Worm (Caenorhabditis elegans) whole organism, L2 larva: Measurements from ENCODE around the gene ZK662.2.

Source experiments
- C34F6.9 ChIP-seq: fragments of 150-350 bp; optimal IDR thresholded peaks from 2 replicates; lab custom pipeline; 2014; ENCODE audit warnings: missing biosample characterization, missing genetic modification characterization
- F13H6.1 ChIP-seq: sonication (generic microtip); optimal IDR thresholded peaks from 2 replicates; lab custom pipeline; 2016; ENCODE audit warnings: missing genetic modification characterization, missing compliant biosample characterization
- R02D3.7 ChIP-seq: fragments of 150-350 bp; optimal IDR thresholded peaks from 2 replicates; lab custom pipeline; 2014; ENCODE audit warnings: missing biosample characterization, missing genetic modification characterization
- Y55F3AM.14 ChIP-seq: fragments of 200-800 bp; sonication (Bioruptor generic); optimal IDR thresholded peaks from 2 replicates; lab custom pipeline; 2018; ENCODE audit warnings: mild to moderate bottlenecking, missing genetic modification characterization, missing compliant biosample characterization
- alr-1 ChIP-seq: fragments of 150-350 bp; optimal IDR thresholded peaks from 2 replicates; lab custom pipeline; 2014; ENCODE audit warnings: missing biosample characterization, missing genetic modification characterization
- aly-2 ChIP-seq: fragments of 150-350 bp; optimal IDR thresholded peaks from 2 replicates; lab custom pipeline; 2014; ENCODE audit warnings: missing biosample characterization, missing genetic modification characterization
- ama-1 ChIP-seq: fragments of 150-350 bp; optimal IDR thresholded peaks from 2 replicates; lab custom pipeline; 2018; ENCODE audit warnings: inconsistent platforms
- blmp-1 ChIP-seq: sonication (generic microtip); optimal IDR thresholded peaks from 2 replicates; lab custom pipeline; 2017; ENCODE audit warnings: missing genetic modification characterization, mild to moderate bottlenecking, missing compliant biosample characterization, antibody characterized with exemption, moderate library complexity; ENCODE audit not compliant: insufficient read depth
- ceh-16 ChIP-seq: fragments of 150-350 bp; optimal IDR thresholded peaks from 2 replicates; lab custom pipeline; 2014; ENCODE audit warnings: missing biosample characterization, missing genetic modification characterization
- ceh-82 ChIP-seq: fragments of 150-350 bp; optimal IDR thresholded peaks from 2 replicates; lab custom pipeline; 2014; ENCODE audit warnings: missing biosample characterization, missing genetic modification characterization
- crh-2 ChIP-seq: sonication (generic microtip); optimal IDR thresholded peaks from 2 replicates; lab custom pipeline; 2017; ENCODE audit warnings: missing biosample characterization, missing genetic modification characterization
- egl-27 ChIP-seq: sonication (generic microtip); optimal IDR thresholded peaks from 3 replicates; lab custom pipeline; 2017; ENCODE audit warnings: missing biosample characterization, missing genetic modification reagents, missing genetic modification characterization
- elt-1 ChIP-seq: fragments of 150-350 bp; optimal IDR thresholded peaks from 2 replicates; lab custom pipeline; 2014; ENCODE audit warnings: missing biosample characterization, missing genetic modification characterization
- elt-3 ChIP-seq: sonication (generic microtip); optimal IDR thresholded peaks from 2 replicates; lab custom pipeline; 2017; ENCODE audit warnings: missing biosample characterization, missing genetic modification characterization
- fos-1 ChIP-seq: fragments of 150-350 bp; optimal IDR thresholded peaks from 2 replicates; lab custom pipeline; 2014; ENCODE audit warnings: missing biosample characterization, missing genetic modification characterization
- gmeb-1 ChIP-seq: fragments of 150-350 bp; optimal IDR thresholded peaks from 2 replicates; lab custom pipeline; 2014; ENCODE audit warnings: missing biosample characterization, missing genetic modification characterization
- lin-11 ChIP-seq: fragments of 150-350 bp; sonication (generic microtip); optimal IDR thresholded peaks from 2 replicates; lab custom pipeline; 2014; ENCODE audit warnings: missing biosample characterization, missing genetic modification characterization, inconsistent platforms, mixed read lengths
- lin-13 ChIP-seq: fragments of 150-350 bp; optimal IDR thresholded peaks from 2 replicates; lab custom pipeline; 2014; ENCODE audit warnings: missing biosample characterization, missing genetic modification reagents, missing genetic modification characterization
- lsy-2 ChIP-seq, 2 experiments: fragments of 150-350 bp in 1 of 2; sonication (generic microtip) in 1 of 2; optimal IDR thresholded peaks; 2 replicates each; lab custom pipeline; 2014 to 2017; ENCODE audit warnings: missing biosample characterization in 2 of 2, missing genetic modification characterization in 2 of 2
- mbf-1 ChIP-seq: sonication (generic microtip); optimal IDR thresholded peaks from 2 replicates; lab custom pipeline; 2017; ENCODE audit warnings: missing biosample characterization, missing genetic modification characterization
- mdl-1 ChIP-seq, 2 experiments: fragments of 150-350 bp in 1 of 2; sonication (generic microtip) in 1 of 2; optimal IDR thresholded peaks; 2 replicates each; lab custom pipeline; 2017; ENCODE audit warnings: missing biosample characterization in 2 of 2, missing genetic modification characterization in 2 of 2
- nhr-11 ChIP-seq: fragments of 150-350 bp; optimal IDR thresholded peaks from 2 replicates; lab custom pipeline; 2014; ENCODE audit warnings: missing biosample characterization, missing genetic modification characterization
- nhr-12 ChIP-seq: fragments of 150-350 bp; optimal IDR thresholded peaks from 2 replicates; lab custom pipeline; 2014; ENCODE audit warnings: missing biosample characterization, missing genetic modification characterization
- nhr-129 ChIP-seq: fragments of 150-350 bp; optimal IDR thresholded peaks from 2 replicates; lab custom pipeline; 2014; ENCODE audit warnings: missing biosample characterization, missing genetic modification characterization
- nhr-21 ChIP-seq: fragments of 150-350 bp; optimal IDR thresholded peaks from 2 replicates; lab custom pipeline; 2014; ENCODE audit warnings: missing biosample characterization, missing genetic modification characterization
- nhr-23 ChIP-seq: fragments of 150-350 bp; optimal IDR thresholded peaks from 2 replicates; lab custom pipeline; 2014; ENCODE audit warnings: missing biosample characterization, missing genetic modification reagents, missing genetic modification characterization
- nhr-25 ChIP-seq: fragments of 150-350 bp; sonication (generic microtip); optimal IDR thresholded peaks from 3 replicates; lab custom pipeline; 2014; ENCODE audit warnings: missing biosample characterization, missing genetic modification characterization
- nhr-6 ChIP-seq: fragments of 150-350 bp; optimal IDR thresholded peaks from 2 replicates; lab custom pipeline; 2014; ENCODE audit warnings: missing biosample characterization, missing genetic modification characterization
- nhr-77 ChIP-seq: fragments of 150-350 bp; optimal IDR thresholded peaks from 2 replicates; lab custom pipeline; 2014; ENCODE audit warnings: missing biosample characterization, missing genetic modification characterization
- peb-1 ChIP-seq: fragments of 150-350 bp; optimal IDR thresholded peaks from 2 replicates; lab custom pipeline; 2014; ENCODE audit warnings: missing biosample characterization, missing genetic modification characterization
- sma-3 ChIP-seq: sonication (generic microtip); optimal IDR thresholded peaks from 2 replicates; lab custom pipeline; 2016; ENCODE audit warnings: missing genetic modification reagents, missing genetic modification characterization, missing compliant biosample characterization
- sma-9 ChIP-seq, 2 experiments: fragments of 150-350 bp in 1 of 2; sonication (generic microtip) in 1 of 2; optimal IDR thresholded peaks; 2 replicates each; lab custom pipeline; 2014 to 2016; ENCODE audit warnings: missing genetic modification characterization in 2 of 2, mild to moderate bottlenecking in 1 of 2, missing biosample characterization in 1 of 2, missing compliant biosample characterization in 1 of 2, missing genetic modification reagents in 1 of 2, moderate library complexity in 1 of 2
- snpc-4 ChIP-seq: fragments of 150-350 bp; optimal IDR thresholded peaks from 2 replicates; lab custom pipeline; 2014; ENCODE audit warnings: missing biosample characterization, missing genetic modification characterization
- unc-39 ChIP-seq: fragments of 150-350 bp; optimal IDR thresholded peaks from 2 replicates; lab custom pipeline; 2014; ENCODE audit warnings: missing biosample characterization, missing genetic modification characterization
- unc-55 ChIP-seq: fragments of 150-350 bp; sonication (generic microtip); optimal IDR thresholded peaks from 3 replicates; lab custom pipeline; 2014; ENCODE audit warnings: missing biosample characterization, missing genetic modification reagents, missing genetic modification characterization
- unc-62 ChIP-seq: fragments of 150-350 bp; optimal IDR thresholded peaks from 2 replicates; lab custom pipeline; 2014; ENCODE audit warnings: missing biosample characterization, missing genetic modification reagents, missing genetic modification characterization
- zag-1 ChIP-seq: fragments of 150-350 bp; optimal IDR thresholded peaks from 2 replicates; lab custom pipeline; 2014; ENCODE audit warnings: missing biosample characterization, missing genetic modification characterization
- ztf-11 ChIP-seq: sonication (generic microtip); optimal IDR thresholded peaks from 2 replicates; lab custom pipeline; 2017; ENCODE audit warnings: missing biosample characterization, missing genetic modification characterization
- ztf-4 ChIP-seq: fragments of 150-350 bp; optimal IDR thresholded peaks from 2 replicates; lab custom pipeline; 2014; ENCODE audit warnings: missing biosample characterization, missing genetic modification characterization

Gene ZK662.2

ce11 chrX:15700220-15700619 lies 3.7 kb downstream of the ZK662.2 start:
- no peak for TF ChIP-seq nhr-11 (tag; lab: Kevin White, UChicago)
- peak; percentile 7 for TF ChIP-seq fos-1 (tag; lab: Kevin White, UChicago)
- no peak for TF ChIP-seq peb-1
- TF ChIP-seq nhr-129, result peak; percentile 42
- TF ChIP-seq sma-3 (GFP tag; lab: Kevin White, UChicago), result peak; percentile 60
- no peak for TF ChIP-seq C34F6.9
- no peak for TF ChIP-seq ceh-82 (tag; lab: Kevin White, UChicago)
- TF ChIP-seq gmeb-1 (tag; lab: Kevin White, UChicago), result peak; percentile 51
- no peak for TF ChIP-seq lsy-2 (tag; optimal IDR thresholded peaks at IDR 0.05; lab: Kevin White, UChicago)
- TF ChIP-seq F13H6.1 (tag; lab: Kevin White, UChicago), result peak; percentile 13
- TF ChIP-seq nhr-25, result peak; percentile 19
- no peak for TF ChIP-seq blmp-1
- TF ChIP-seq sma-9 (GFP tag; optimal IDR thresholded peaks at IDR 0.05; lab: Kevin White, UChicago), result peak; percentile 65
- TF ChIP-seq sma-9 (tag; optimal IDR thresholded peaks at IDR 0.05; lab: Kevin White, UChicago), result no peak

- TF ChIP-seq gmeb-1 (tag; lab: Kevin White, UChicago) (peak; percentile 10), mdl-1 (tag; optimal IDR thresholded peaks at IDR 0.05; lab: Kevin White, UChicago) (peak in 1 of 2 experiments; percentile 35), sma-3 (GFP tag; lab: Kevin White, UChicago) (peak; percentile 79), nhr-129 (peak; percentile 28), zag-1 (tag; lab: Kevin White, UChicago) (no peak), ceh-82 (tag; lab: Kevin White, UChicago) (no peak), sma-9 (GFP tag; optimal IDR thresholded peaks at IDR 0.05; lab: Kevin White, UChicago) (peak; percentile 96), sma-9 (tag; optimal IDR thresholded peaks at IDR 0.05; lab: Kevin White, UChicago) (no peak), nhr-25 (peak; percentile 0), nhr-21 (peak; percentile 40)
- TF ChIP-seq, all 48 proteins: peak for 7
Observed at ce11 chrX:15704579-15705110, 8.1 kb downstream of the ZK662.2 start.

ce11 chrX:15706108-15706676 lies 9.7 kb downstream of the ZK662.2 start:
- TF ChIP-seq unc-62 (GFP tag; lab: Kevin White, UChicago) (no peak), elt-1 (tag; lab: Kevin White, UChicago) (no peak), alr-1 (tag; lab: Kevin White, UChicago) (no peak), ama-1 (no peak), mbf-1 (tag; lab: Kevin White, UChicago) (no peak), aly-2 (tag; lab: Kevin White, UChicago) (no peak), R02D3.7 (tag; lab: Kevin White, UChicago) (no peak), snpc-4 (tag; lab: Kevin White, UChicago) (no peak), peb-1 (no peak), crh-2 (tag; lab: Kevin White, UChicago) (peak; percentile 9), lin-11 (no peak), unc-39 (tag; lab: Kevin White, UChicago) (no peak), unc-55 (no peak), egl-27 (tag; lab: Kevin White, UChicago) (peak; percentile 17), nhr-6 (peak; percentile 49), Y55F3AM.14 (no peak), blmp-1 (peak; percentile 59), nhr-25 (peak; percentile 83), gmeb-1 (tag; lab: Kevin White, UChicago) (no peak), mdl-1 (tag; optimal IDR thresholded peaks at IDR 0.05; lab: Kevin White, UChicago) (no peak), ztf-11 (tag; lab: Kevin White, UChicago) (no peak), lin-13 (no peak), sma-9 (GFP tag; optimal IDR thresholded peaks at IDR 0.05; lab: Kevin White, UChicago) (peak; percentile 80), sma-9 (tag; optimal IDR thresholded peaks at IDR 0.05; lab: Kevin White, UChicago) (no peak), nhr-21 (peak; percentile 70), ztf-4 (peak; percentile 33), nhr-77 (tag; lab: Kevin White, UChicago) (no peak), elt-3 (tag; lab: Kevin White, UChicago) (no peak), nhr-129 (peak; percentile 30), ceh-16 (tag; lab: Kevin White, UChicago) (no peak), nhr-12 (tag; lab: Kevin White, UChicago) (no peak), sma-3 (GFP tag; lab: Kevin White, UChicago) (peak; percentile 57), fos-1 (tag; lab: Kevin White, UChicago) (no peak), nhr-23 (tag; lab: Kevin White, UChicago) (no peak)
